Worm (Caenorhabditis elegans) whole organism, midembryonic: ENCODE data around the gene srw-34.

Experiments used
- T22C8.4 ChIP-seq: fragments of 200-800 bp; sonication (Bioruptor generic); IDR thresholded peaks from 2 replicates; pipeline ENCODE4 v1.3.6; 2022; ENCODE audit warnings: missing genetic modification characterization, missing compliant biosample characterization
- cog-1 ChIP-seq: sonication (generic microtip); optimal IDR thresholded peaks from 2 replicates; lab custom pipeline; 2016; ENCODE audit warnings: missing genetic modification characterization, missing compliant biosample characterization
- flt-1 ChIP-seq: fragments of 200-800 bp; sonication (Bioruptor generic); IDR thresholded peaks from 2 replicates; pipeline ENCODE4 v1.3.6; 2022; ENCODE audit warnings: missing genetic modification characterization, missing compliant biosample characterization
- klf-2 ChIP-seq: fragments of 200-800 bp; sonication (Bioruptor generic); conservative IDR thresholded peaks from 2 replicates; pipeline ENCODE4 v1.3.6; 2022; ENCODE audit warnings: missing genetic modification reagents, missing genetic modification characterization, missing compliant biosample characterization
- med-1 ChIP-seq: sonication (generic microtip); optimal IDR thresholded peaks from 2 replicates; lab custom pipeline; 2017; ENCODE audit warnings: missing genetic modification characterization, mild to moderate bottlenecking, missing compliant biosample characterization, antibody characterized with exemption, missing genetic modification reagents; ENCODE audit not compliant: insufficient read depth
- ref-1 ChIP-seq: fragments of 200-800 bp; sonication (Bioruptor generic); conservative IDR thresholded peaks from 2 replicates; pipeline ENCODE4 v1.3.6; 2022; ENCODE audit warnings: missing genetic modification reagents, missing genetic modification characterization, missing compliant biosample characterization
- tab-1 ChIP-seq: fragments of 200-800 bp; sonication (Bioruptor generic); IDR thresholded peaks from 2 replicates; pipeline ENCODE4 v1.3.6; 2022; ENCODE audit warnings: missing genetic modification characterization, missing compliant biosample characterization
- ztf-23 ChIP-seq: fragments of 200-800 bp; sonication (Bioruptor generic); IDR thresholded peaks from 2 replicates; pipeline ENCODE4 v1.3.6; 2022; ENCODE audit warnings: missing genetic modification reagents, missing genetic modification characterization, missing compliant biosample characterization
- ztf-29 ChIP-seq: fragments of 200-800 bp; sonication (Bioruptor generic); IDR thresholded peaks from 2 replicates; pipeline ENCODE4 v1.3.6; 2022; ENCODE audit warnings: missing genetic modification reagents, missing genetic modification characterization, missing compliant biosample characterization

Gene srw-34

ce11 chrV:16522242-16522641 is at the start of gene srw-34:
Gene srw-34, minus strand, starts transcription at chrV:16522342.
- TF ChIP-seq klf-2 (GFP tag; lab: Robert Waterston, UW) (no peak), ref-1 (no peak), T22C8.4 (GFP tag; lab: Robert Waterston, UW) (no peak), cog-1 (tag; lab: Kevin White, UChicago) (no peak), flt-1 (GFP tag; lab: Robert Waterston, UW) (no peak), ztf-29 (GFP tag; lab: Robert Waterston, UW) (no peak), ztf-23 (GFP tag; lab: Robert Waterston, UW) (no peak), tab-1 (GFP tag; lab: Robert Waterston, UW) (no peak)

ce11 chrV:16570697-16571096 is 48.6 kb upstream of the srw-34 start, which contains the start of gene nhr-233:
Gene nhr-233, minus strand, starts transcription at chrV:16570797.
- TF ChIP-seq klf-2 (GFP tag; lab: Robert Waterston, UW) (no peak), ztf-23 (GFP tag; lab: Robert Waterston, UW) (no peak), ztf-29 (GFP tag; lab: Robert Waterston, UW) (no peak), med-1 (GFP tag; lab: Kevin White, UChicago) (no peak), tab-1 (GFP tag; lab: Robert Waterston, UW) (no peak), T22C8.4 (GFP tag; lab: Robert Waterston, UW) (no peak), flt-1 (GFP tag; lab: Robert Waterston, UW) (no peak), ref-1 (no peak)

- TF ChIP-seq flt-1 (GFP tag; lab: Robert Waterston, UW) (no peak), klf-2 (GFP tag; lab: Robert Waterston, UW) (no peak), ztf-23 (GFP tag; lab: Robert Waterston, UW) (no peak), T22C8.4 (GFP tag; lab: Robert Waterston, UW) (no peak), cog-1 (tag; lab: Kevin White, UChicago) (no peak), tab-1 (GFP tag; lab: Robert Waterston, UW) (no peak), med-1 (GFP tag; lab: Kevin White, UChicago) (no peak), ref-1 (no peak), ztf-29 (GFP tag; lab: Robert Waterston, UW) (no peak)
These were observed 45.9 kb upstream of the srw-34 start for ce11 chrV:16568056-16568455.

- TF ChIP-seq med-1 (GFP tag; lab: Kevin White, UChicago) (no peak), flt-1 (GFP tag; lab: Robert Waterston, UW) (no peak), ztf-23 (GFP tag; lab: Robert Waterston, UW) (no peak), ztf-29 (GFP tag; lab: Robert Waterston, UW) (no peak), cog-1 (tag; lab: Kevin White, UChicago) (no peak), klf-2 (GFP tag; lab: Robert Waterston, UW) (no peak), tab-1 (GFP tag; lab: Robert Waterston, UW) (no peak), T22C8.4 (GFP tag; lab: Robert Waterston, UW) (no peak), ref-1 (no peak)
These were observed 43.5 kb upstream of the srw-34 start, which contains the start of gene sru-45 for ce11 chrV:16565639-16566038. Gene sru-45, plus strand, starts transcription at chrV:16565939.

- TF ChIP-seq flt-1 (GFP tag; lab: Robert Waterston, UW) (peak; percentile 84), klf-2 (GFP tag; lab: Robert Waterston, UW) (peak; percentile 83), tab-1 (GFP tag; lab: Robert Waterston, UW) (peak; percentile 79), ztf-29 (GFP tag; lab: Robert Waterston, UW) (no peak; the same call in 1 of the 2 replicates), ztf-23 (GFP tag; lab: Robert Waterston, UW) (peak; percentile 86), T22C8.4 (GFP tag; lab: Robert Waterston, UW) (peak; percentile 60; the same call in 1 of the 2 replicates), cog-1 (tag; lab: Kevin White, UChicago) (no peak), ref-1 (peak; percentile 83), med-1 (GFP tag; lab: Kevin White, UChicago) (no peak)
These were observed 30.8 kb upstream of the srw-34 start, which contains the start of gene Y32B12B.4 for ce11 chrV:16552929-16553328. Gene Y32B12B.4, plus strand, starts transcription at chrV:16553327.

- TF ChIP-seq ztf-23 (GFP tag; lab: Robert Waterston, UW) (no peak), T22C8.4 (GFP tag; lab: Robert Waterston, UW) (no peak), flt-1 (GFP tag; lab: Robert Waterston, UW) (no peak), klf-2 (GFP tag; lab: Robert Waterston, UW) (no peak), ztf-29 (GFP tag; lab: Robert Waterston, UW) (no peak), cog-1 (tag; lab: Kevin White, UChicago) (no peak), ref-1 (no peak), tab-1 (GFP tag; lab: Robert Waterston, UW) (no peak)
These were observed 28.5 kb upstream of the srw-34 start, which contains the start of gene srbc-65 for ce11 chrV:16550680-16551079. Gene srbc-65, plus strand, starts transcription at chrV:16550980.

- TF ChIP-seq ref-1 (no peak), ztf-29 (GFP tag; lab: Robert Waterston, UW) (no peak), T22C8.4 (GFP tag; lab: Robert Waterston, UW) (no peak), flt-1 (GFP tag; lab: Robert Waterston, UW) (no peak), tab-1 (GFP tag; lab: Robert Waterston, UW) (no peak), cog-1 (tag; lab: Kevin White, UChicago) (no peak), med-1 (GFP tag; lab: Kevin White, UChicago) (no peak), klf-2 (GFP tag; lab: Robert Waterston, UW) (no peak), ztf-23 (GFP tag; lab: Robert Waterston, UW) (no peak)
These were observed 18.5 kb upstream of the srw-34 start for ce11 chrV:16540657-16541056.

- TF ChIP-seq flt-1 (GFP tag; lab: Robert Waterston, UW) (no peak), ztf-29 (GFP tag; lab: Robert Waterston, UW) (no peak), ref-1 (no peak), cog-1 (tag; lab: Kevin White, UChicago) (no peak), klf-2 (GFP tag; lab: Robert Waterston, UW) (no peak), T22C8.4 (GFP tag; lab: Robert Waterston, UW) (no peak), med-1 (GFP tag; lab: Kevin White, UChicago) (no peak), ztf-23 (GFP tag; lab: Robert Waterston, UW) (no peak), tab-1 (GFP tag; lab: Robert Waterston, UW) (no peak)
These were observed 17.5 kb upstream of the srw-34 start for ce11 chrV:16539666-16540065.
